Worm (Caenorhabditis elegans) whole organism, early embryonic: ENCODE results near the gene rgs-5.

Experiments used
- B0310.2 ChIP-seq: sonication (generic microtip); optimal IDR thresholded peaks from 2 replicates; lab custom pipeline; 2016; ENCODE audit warnings: mild to moderate bottlenecking, missing genetic modification characterization, missing compliant biosample characterization
- F13C5.2 ChIP-seq: sonication (generic microtip); optimal IDR thresholded peaks from 2 replicates; lab custom pipeline; 2017; ENCODE audit warnings: mild to moderate bottlenecking, missing genetic modification characterization, inconsistent platforms, missing compliant biosample characterization
- aly-1 ChIP-seq: sonication (generic microtip); optimal IDR thresholded peaks from 2 replicates; lab custom pipeline; 2016; ENCODE audit warnings: missing genetic modification characterization, missing compliant biosample characterization
- ama-1 ChIP-seq: fragments of 150-350 bp; optimal IDR thresholded peaks from 2 replicates; lab custom pipeline; 2014
- ceh-13 ChIP-seq: fragments of 200-800 bp; sonication (Bioruptor generic); optimal IDR thresholded peaks from 2 replicates; lab custom pipeline; 2018; ENCODE audit warnings: mild to moderate bottlenecking, missing genetic modification characterization, missing compliant biosample characterization
- ceh-36 ChIP-seq: sonication (generic microtip); optimal IDR thresholded peaks from 2 replicates; lab custom pipeline; 2016; ENCODE audit warnings: missing genetic modification characterization, inconsistent platforms, missing compliant biosample characterization
- ets-7 ChIP-seq: sonication (generic microtip); optimal IDR thresholded peaks from 2 replicates; lab custom pipeline; 2016; ENCODE audit warnings: missing genotype, missing genetic modification characterization, missing compliant biosample characterization
- flt-1 ChIP-seq: fragments of 200-800 bp; sonication (Bioruptor generic); IDR thresholded peaks from 2 replicates; pipeline ENCODE4 v1.3.6; 2022; ENCODE audit warnings: missing genetic modification characterization, missing compliant biosample characterization
- hmbx-1 ChIP-seq: sonication (generic microtip); optimal IDR thresholded peaks from 2 replicates; lab custom pipeline; 2016; ENCODE audit warnings: mild to moderate bottlenecking, missing genetic modification characterization, missing compliant biosample characterization
- hmg-4 ChIP-seq: fragments of 200-800 bp; sonication (Bioruptor generic); optimal IDR thresholded peaks from 2 replicates; lab custom pipeline; 2018; ENCODE audit warnings: mild to moderate bottlenecking, missing genetic modification characterization, missing compliant biosample characterization
- hnd-1 ChIP-seq: sonication (generic microtip); optimal IDR thresholded peaks from 2 replicates; lab custom pipeline; 2016; ENCODE audit warnings: missing genetic modification characterization, missing compliant biosample characterization
- pes-1 ChIP-seq: fragments of 200-800 bp; sonication (Bioruptor generic); IDR thresholded peaks from 2 replicates; pipeline ENCODE4 v1.3.6; 2022; ENCODE audit warnings: missing genetic modification reagents, missing genetic modification characterization, missing compliant biosample characterization
- scrt-1 ChIP-seq: fragments of 200-800 bp; sonication (Bioruptor generic); IDR thresholded peaks from 2 replicates; pipeline ENCODE4 v1.3.6; 2022; ENCODE audit warnings: missing genetic modification characterization, missing compliant biosample characterization
- sea-1 ChIP-seq: fragments of 200-800 bp; sonication (Bioruptor generic); conservative IDR thresholded peaks from 2 replicates; pipeline ENCODE4 v1.3.6; 2022; ENCODE audit warnings: missing genetic modification characterization, missing compliant biosample characterization
- tbx-11 ChIP-seq: fragments of 200-800 bp; sonication (Bioruptor generic); IDR thresholded peaks from 2 replicates; pipeline ENCODE4 v1.3.6; 2022; ENCODE audit warnings: missing genetic modification characterization, missing compliant biosample characterization
- tbx-37 ChIP-seq: fragments of 200-800 bp; sonication (Bioruptor generic); conservative IDR thresholded peaks from 2 replicates; pipeline ENCODE4 v1.3.6; 2022; ENCODE audit warnings: missing genetic modification reagents, missing genetic modification characterization, missing compliant biosample characterization
- tra-4 ChIP-seq: sonication (generic microtip); optimal IDR thresholded peaks from 2 replicates; lab custom pipeline; 2017; ENCODE audit warnings: missing genetic modification characterization, missing compliant biosample characterization

The rgs-5 gene

DNA sequence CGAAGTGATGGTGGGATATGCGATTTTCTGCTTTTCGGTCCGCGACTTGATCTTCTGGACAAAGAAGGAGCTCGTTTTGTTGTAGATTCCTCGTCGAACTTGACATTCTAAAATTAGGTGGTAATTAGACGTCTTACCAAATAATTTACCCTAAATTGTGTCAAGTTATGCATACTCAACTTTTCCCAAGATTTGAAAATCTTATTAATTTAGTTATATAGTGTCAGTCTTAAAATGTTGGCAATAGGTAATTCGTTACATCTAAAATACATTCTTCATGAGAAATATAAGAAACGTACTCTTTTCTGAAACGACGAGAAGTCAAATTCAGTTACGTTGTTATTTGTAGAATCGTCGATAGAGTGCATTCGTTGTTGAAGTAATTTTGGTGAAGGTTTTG lies 9.2 kb downstream of the rgs-5 start:
- TF ChIP-seq tra-4 (tag; lab: Kevin White, UChicago) = no peak
- TF ChIP-seq hnd-1 (tag; lab: Kevin White, UChicago) = no peak
- TF ChIP-seq ceh-36 (tag; lab: Kevin White, UChicago) = no peak
- TF ChIP-seq pes-1 (GFP tag; lab: Robert Waterston, UW) = no peak
- no peak for TF ChIP-seq scrt-1
- TF ChIP-seq ceh-13 (GFP tag; lab: Kevin White, UChicago) = no peak
- TF ChIP-seq tbx-11 (GFP tag; lab: Robert Waterston, UW) = no peak
- TF ChIP-seq aly-1 (tag; lab: Kevin White, UChicago) = no peak
- TF ChIP-seq ets-7 (tag; lab: Kevin White, UChicago) = no peak
- TF ChIP-seq hmbx-1 (tag; lab: Kevin White, UChicago) = no peak
- no peak for TF ChIP-seq ama-1 (lab: Kevin White, UChicago)
- TF ChIP-seq sea-1 (GFP tag; lab: Robert Waterston, UW) = no peak
- TF ChIP-seq flt-1 (GFP tag; lab: Robert Waterston, UW) = no peak
- TF ChIP-seq hmg-4 (GFP tag; lab: Kevin White, UChicago) = no peak
- no peak for TF ChIP-seq B0310.2 (tag; lab: Kevin White, UChicago)
- TF ChIP-seq F13C5.2 = no peak
- TF ChIP-seq tbx-37 (GFP tag; lab: Robert Waterston, UW) = no peak

DNA sequence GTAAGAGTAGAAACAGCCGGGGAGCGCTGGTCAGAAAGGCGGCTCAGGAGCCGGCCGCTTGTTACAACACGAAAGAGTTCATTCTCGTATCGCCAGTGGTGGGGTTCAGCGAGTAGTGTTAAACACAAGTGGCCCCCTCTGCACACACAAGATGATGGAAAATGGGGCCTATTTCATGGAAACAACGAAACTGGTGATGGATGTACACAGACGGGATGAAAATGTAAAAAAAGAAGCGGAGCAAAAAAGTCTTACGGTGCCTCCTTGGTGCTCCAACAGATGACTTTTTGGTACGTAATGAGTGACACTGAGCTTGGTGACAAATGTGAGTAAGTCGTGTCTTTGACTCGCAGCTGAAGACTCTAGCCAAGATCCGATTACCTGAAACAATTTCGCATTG lies 9.7 kb downstream of the rgs-5 start:
- no peak for TF ChIP-seq ceh-36 (tag; lab: Kevin White, UChicago)
- TF ChIP-seq ets-7 (tag; lab: Kevin White, UChicago) = no peak
- no peak for TF ChIP-seq hmg-4 (GFP tag; lab: Kevin White, UChicago)
- no peak for TF ChIP-seq tbx-11 (GFP tag; lab: Robert Waterston, UW)
- TF ChIP-seq hnd-1 (tag; lab: Kevin White, UChicago) = no peak
- TF ChIP-seq sea-1 (GFP tag; lab: Robert Waterston, UW) = no peak
- no peak for TF ChIP-seq F13C5.2
- no peak for TF ChIP-seq tbx-37 (GFP tag; lab: Robert Waterston, UW)
- no peak for TF ChIP-seq scrt-1
- no peak for TF ChIP-seq pes-1 (GFP tag; lab: Robert Waterston, UW)
- no peak for TF ChIP-seq flt-1 (GFP tag; lab: Robert Waterston, UW)

DNA sequence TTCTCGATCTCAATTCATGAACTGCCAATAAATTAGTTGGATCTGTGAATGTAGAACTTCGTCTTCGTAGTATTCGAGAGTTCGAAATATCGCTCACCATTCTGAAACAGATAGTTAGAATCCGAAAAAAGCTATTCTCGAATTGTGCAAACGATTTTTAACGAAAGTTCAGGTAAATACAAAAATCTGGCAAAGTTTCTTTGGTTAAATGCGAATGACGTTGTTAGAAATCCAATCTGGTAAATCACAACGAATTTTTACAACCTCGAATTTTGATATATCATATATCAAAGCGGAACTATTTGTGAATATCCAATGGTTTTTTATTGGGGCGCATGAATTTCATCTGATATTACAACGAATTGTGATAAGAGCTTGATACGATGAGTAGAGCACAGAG lies 10.9 kb downstream of the rgs-5 start, which contains the start of gene hpo-28:
hpo-28 (minus strand) TSS at position 101 of the 400 bp plus-strand sequence.
- TF ChIP-seq B0310.2 (tag; lab: Kevin White, UChicago) = no peak
- no peak for TF ChIP-seq scrt-1
- no peak for TF ChIP-seq tbx-37 (GFP tag; lab: Robert Waterston, UW)
- no peak for TF ChIP-seq ceh-13 (GFP tag; lab: Kevin White, UChicago)
- TF ChIP-seq tra-4 (tag; lab: Kevin White, UChicago) = no peak
- TF ChIP-seq sea-1 (GFP tag; lab: Robert Waterston, UW) = no peak
- no peak for TF ChIP-seq pes-1 (GFP tag; lab: Robert Waterston, UW)
- TF ChIP-seq tbx-11 (GFP tag; lab: Robert Waterston, UW) = no peak
- TF ChIP-seq ama-1 (lab: Kevin White, UChicago) = no peak
- no peak for TF ChIP-seq hmbx-1 (tag; lab: Kevin White, UChicago)
- no peak for TF ChIP-seq aly-1 (tag; lab: Kevin White, UChicago)
- no peak for TF ChIP-seq ets-7 (tag; lab: Kevin White, UChicago)
- no peak for TF ChIP-seq flt-1 (GFP tag; lab: Robert Waterston, UW)
- TF ChIP-seq hnd-1 (tag; lab: Kevin White, UChicago) = no peak
- no peak for TF ChIP-seq F13C5.2
- no peak for TF ChIP-seq hmg-4 (GFP tag; lab: Kevin White, UChicago)

DNA sequence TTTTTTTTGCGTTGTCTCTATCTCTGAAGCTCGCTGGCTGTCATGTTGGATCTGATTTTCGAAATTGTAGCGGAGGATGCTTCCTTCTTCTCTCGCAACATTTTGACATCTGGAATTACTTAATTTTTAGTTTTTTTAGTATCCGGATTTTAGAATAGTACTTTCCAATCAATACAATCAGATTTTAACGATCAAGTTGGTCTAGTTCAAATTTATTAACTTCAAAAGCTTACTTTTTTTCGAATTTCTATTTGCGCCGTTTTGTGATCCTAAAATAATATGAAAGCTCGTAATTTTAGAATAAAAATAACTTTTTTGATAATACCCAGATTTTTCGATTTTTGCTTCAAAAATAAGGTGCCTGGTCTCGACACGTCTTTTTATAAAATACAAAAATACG lies 11.7 kb downstream of the rgs-5 start, which contains the start of gene B0336.12:
B0336.12 (minus strand) TSS at position 101 of the 400 bp plus-strand sequence.
- TF ChIP-seq tbx-37 (GFP tag; lab: Robert Waterston, UW) (no peak), tra-4 (tag; lab: Kevin White, UChicago) (no peak), ceh-36 (tag; lab: Kevin White, UChicago) (no peak), scrt-1 (no peak), B0310.2 (tag; lab: Kevin White, UChicago) (no peak), ama-1 (lab: Kevin White, UChicago) (no peak), ceh-13 (GFP tag; lab: Kevin White, UChicago) (no peak), pes-1 (GFP tag; lab: Robert Waterston, UW) (no peak), tbx-11 (GFP tag; lab: Robert Waterston, UW) (no peak), aly-1 (tag; lab: Kevin White, UChicago) (no peak), hmbx-1 (tag; lab: Kevin White, UChicago) (no peak), sea-1 (GFP tag; lab: Robert Waterston, UW) (no peak), hnd-1 (tag; lab: Kevin White, UChicago) (no peak), flt-1 (GFP tag; lab: Robert Waterston, UW) (no peak), F13C5.2 (no peak), ets-7 (tag; lab: Kevin White, UChicago) (no peak), hmg-4 (GFP tag; lab: Kevin White, UChicago) (no peak)

DNA sequence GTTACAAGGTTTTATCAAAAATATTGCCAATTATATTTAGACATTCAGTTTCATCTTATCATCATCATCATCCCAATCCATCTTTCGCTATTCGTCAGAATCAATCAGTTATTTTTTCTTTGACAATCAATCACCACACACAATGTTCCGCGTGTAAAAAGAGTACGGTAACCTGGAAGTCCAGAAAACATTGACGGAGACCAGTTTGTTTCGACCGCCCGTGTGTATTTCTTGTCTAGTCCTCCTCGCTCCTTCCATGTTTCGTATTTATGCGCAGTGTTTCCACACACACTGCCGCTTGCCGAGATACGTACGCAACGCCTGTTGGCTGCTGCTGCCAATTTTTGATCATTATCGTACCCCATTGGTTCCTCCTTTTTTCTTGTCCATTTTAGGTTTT lies 12.3 kb downstream of the rgs-5 start:
- no peak for TF ChIP-seq tbx-37 (GFP tag; lab: Robert Waterston, UW)
- TF ChIP-seq F13C5.2 = no peak
- 0 out of 2 replicates have a peak, but pooled peaks have one; percentile 26 for TF ChIP-seq sea-1 (GFP tag; lab: Robert Waterston, UW)
- peak; percentile 3 for TF ChIP-seq aly-1 (tag; lab: Kevin White, UChicago)

DNA sequence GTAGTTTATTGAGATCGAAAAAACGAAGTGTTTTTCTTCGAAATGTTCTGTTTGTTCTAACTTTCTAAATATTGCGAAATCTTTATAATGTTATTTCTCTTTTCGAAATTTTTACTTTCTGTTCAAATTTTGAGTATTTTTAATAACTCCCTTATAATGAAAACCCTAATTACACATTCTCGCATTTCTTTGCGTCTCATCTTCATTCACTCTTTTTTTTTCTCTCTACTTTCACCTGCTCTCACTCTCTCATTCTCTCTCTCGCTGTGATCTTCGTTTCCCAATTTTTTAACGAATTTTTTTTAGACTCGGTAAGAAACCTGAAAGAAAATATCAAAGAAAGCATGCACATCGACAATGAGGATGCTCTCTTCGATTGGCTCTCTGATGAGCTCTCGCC lies 12.9 kb downstream of the rgs-5 start, which contains the start of gene rbm-26:
rbm-26 (plus strand) TSS at position 301 of the 400 bp plus-strand sequence.
- TF ChIP-seq hmbx-1 (tag; lab: Kevin White, UChicago) (no peak), scrt-1 (no peak), ceh-36 (tag; lab: Kevin White, UChicago) (no peak), flt-1 (GFP tag; lab: Robert Waterston, UW) (no peak), aly-1 (tag; lab: Kevin White, UChicago) (no peak), ama-1 (lab: Kevin White, UChicago) (no peak), pes-1 (GFP tag; lab: Robert Waterston, UW) (no peak), tbx-37 (GFP tag; lab: Robert Waterston, UW) (no peak), hmg-4 (GFP tag; lab: Kevin White, UChicago) (no peak), sea-1 (GFP tag; lab: Robert Waterston, UW) (no peak), ets-7 (tag; lab: Kevin White, UChicago) (no peak), B0310.2 (tag; lab: Kevin White, UChicago) (no peak)
